Fruit fly (Drosophila melanogaster): ENCODE measurements around the gene RpS14b.

dm6 chrX:7963724-7964123, 29.0 kb downstream of the RpS14b start, which contains the start of gene sn:
- TF ChIP-seq CG16779 (tag; optimal IDR thresholded peaks at IDR 0.05) (no peak), Hr4 (GFP tag; optimal IDR thresholded peaks at IDR 0.05) (no peak), Sox15 (GFP tag; optimal IDR thresholded peaks at IDR 0.05) (no peak), Smox (GFP tag; optimal IDR thresholded peaks at IDR 0.05) (no peak)
